Worm (Caenorhabditis elegans): Measurements from ENCODE around the gene amt-2.

DNA sequence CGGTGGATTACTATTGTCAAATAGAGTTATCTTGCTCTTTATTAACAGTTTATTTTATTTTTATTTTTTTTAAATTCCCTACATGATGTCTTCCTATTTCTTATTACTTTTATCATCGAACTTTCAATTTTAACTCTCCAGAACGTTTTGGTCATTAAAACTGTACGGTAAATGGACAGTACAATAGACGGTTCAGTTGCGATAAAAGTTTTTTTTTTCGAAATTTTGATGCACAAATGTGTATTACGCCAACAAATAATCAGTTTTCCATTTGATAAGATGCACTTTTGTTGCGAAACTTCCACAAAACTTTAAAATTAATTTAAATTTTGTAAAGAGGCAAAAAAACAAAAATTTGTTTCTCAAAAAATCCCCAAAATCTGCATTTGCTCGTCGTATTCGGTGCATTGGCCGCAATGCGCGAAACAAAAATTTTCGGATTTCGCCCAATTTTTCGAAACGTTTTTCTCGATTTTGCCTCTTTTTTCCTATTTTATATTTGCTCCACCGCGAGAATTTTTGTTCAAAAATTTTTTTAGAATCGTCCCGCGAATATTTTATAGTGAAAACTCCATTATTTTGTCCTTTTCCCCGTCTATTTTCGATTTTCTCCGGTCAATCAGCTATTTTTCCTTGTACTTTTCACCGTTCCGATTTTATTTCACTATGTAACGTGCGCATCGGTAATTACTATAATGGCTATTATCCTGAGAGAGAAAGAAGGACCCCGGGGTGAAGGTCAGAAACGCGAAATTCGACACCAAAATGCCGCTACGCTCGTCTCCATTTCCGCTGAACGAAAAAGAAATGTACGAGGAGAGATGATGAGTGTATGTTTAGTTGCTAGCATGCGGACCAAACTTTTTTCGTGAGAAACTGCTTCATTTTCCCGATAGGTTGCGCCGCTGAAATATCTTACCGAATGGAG, 13.2 kb upstream of the amt-2 start:
- TF ChIP-seq sptf-1 (tag; optimal IDR thresholded peaks at IDR 0.05) (no peak), nhr-47 (tag; optimal IDR thresholded peaks at IDR 0.05) (no peak), mdl-1 (tag; optimal IDR thresholded peaks at IDR 0.05) (no peak), nhr-76 (tag; optimal IDR thresholded peaks at IDR 0.05) (no peak), nhr-237 (tag; optimal IDR thresholded peaks at IDR 0.05) (no peak), mep-1 (tag; optimal IDR thresholded peaks at IDR 0.05) (no peak), fos-1 (tag; optimal IDR thresholded peaks at IDR 0.05) (no peak), nhr-84 (tag; optimal IDR thresholded peaks at IDR 0.05) (no peak), nhr-77 (tag; optimal IDR thresholded peaks at IDR 0.05) (no peak), lin-35 (GFP tag; optimal IDR thresholded peaks at IDR 0.05) (no peak), skn-1 (tag; optimal IDR thresholded peaks at IDR 0.05) (no peak), ama-1 (optimal IDR thresholded peaks at IDR 0.05) (no peak), snpc-4 (tag; optimal IDR thresholded peaks at IDR 0.05) (no peak)

All from whole organism, L1 larva.